Fruit fly (Drosophila melanogaster) whole organism, embryonic: ENCODE measurements around the gene CG32772.
A peak's percentile ranks its signal among the peaks of the same experiment; 100 is the strongest.

Experiments used
- Abd-B ChIP-seq: fragments of 200-800 bp; sonication (Bioruptor generic); optimal IDR thresholded peaks from 2 replicates; lab custom pipeline; 2018; ENCODE audit warnings: missing biosample characterization, mild to moderate bottlenecking, missing genetic modification characterization, moderate library complexity
- BEAF-32 ChIP-seq: fragments of 200-800 bp; sonication (Bioruptor generic); optimal IDR thresholded peaks from 3 replicates; lab custom pipeline; 2017; ENCODE audit warnings: missing biosample characterization, missing genetic modification characterization, mild to moderate bottlenecking, moderate library complexity, missing genetic modification reagents
- C15 ChIP-seq: fragments of 200-800 bp; sonication (Bioruptor generic); IDR thresholded peaks from 3 replicates; pipeline ENCODE4 v1.3.6; 2022; ENCODE audit warnings: missing biosample characterization, missing genetic modification characterization
- CG10366 ChIP-seq: fragments of 200-800 bp; sonication (Bioruptor generic); IDR thresholded peaks from 2 replicates; pipeline ENCODE4 v1.3.6; 2022; ENCODE audit warnings: missing biosample characterization, missing genetic modification characterization
- CG11560 ChIP-seq: fragments of 200-800 bp; sonication (Bioruptor generic); IDR thresholded peaks from 3 replicates; pipeline ENCODE4 v1.3.6; 2022; ENCODE audit warnings: missing biosample characterization, missing genetic modification characterization
- CG12942 ChIP-seq: fragments of 200-800 bp; sonication (Bioruptor generic); optimal IDR thresholded peaks from 3 replicates; lab custom pipeline; 2016; ENCODE audit warnings: missing biosample characterization, missing genetic modification characterization
- CG14965 ChIP-seq: fragments of 200-800 bp; sonication (Bioruptor generic); optimal IDR thresholded peaks from 2 replicates; lab custom pipeline; 2016; ENCODE audit warnings: missing biosample characterization, missing genetic modification characterization, borderline replicate concordance
- CG15479 ChIP-seq: fragments of 200-800 bp; sonication (Bioruptor generic); optimal IDR thresholded peaks from 3 replicates; lab custom pipeline; 2019; ENCODE audit warnings: missing biosample characterization, mild to moderate bottlenecking, missing genetic modification characterization, moderate library complexity
- CG15514 ChIP-seq: fragments of 200-800 bp; sonication (Bioruptor generic); optimal IDR thresholded peaks from 3 replicates; lab custom pipeline; 2017; ENCODE audit warnings: missing biosample characterization, missing genetic modification characterization, mild to moderate bottlenecking, moderate library complexity, missing genetic modification reagents
- CG17359 ChIP-seq: fragments of 200-800 bp; sonication (Bioruptor generic); optimal IDR thresholded peaks from 3 replicates; lab custom pipeline; 2018; ENCODE audit warnings: missing biosample characterization, mild to moderate bottlenecking, missing genetic modification characterization, moderate library complexity
- CG17361 ChIP-seq: fragments of 200-800 bp; sonication (Bioruptor generic); IDR thresholded peaks from 3 replicates; pipeline ENCODE4 v1.3.6; 2022; ENCODE audit warnings: missing biosample characterization, missing genetic modification characterization
- CG17385 ChIP-seq: fragments of 200-800 bp; sonication (Bioruptor generic); optimal IDR thresholded peaks from 3 replicates; lab custom pipeline; 2018; ENCODE audit warnings: missing biosample characterization, mild to moderate bottlenecking, missing genetic modification characterization
- CG2199 ChIP-seq: fragments of 200-800 bp; sonication (Bioruptor generic); IDR thresholded peaks from 3 replicates; pipeline ENCODE4 v1.3.6; 2022; ENCODE audit warnings: missing biosample characterization, missing genetic modification characterization
- CG42726 ChIP-seq: fragments of 200-800 bp; sonication (Bioruptor generic); IDR thresholded peaks from 2 replicates; pipeline ENCODE4 v1.3.6; 2022; ENCODE audit warnings: missing biosample characterization, missing genetic modification characterization; ENCODE audit not compliant: partially characterized antibody
- CG5180 ChIP-seq: fragments of 200-800 bp; sonication (Bioruptor generic); optimal IDR thresholded peaks from 3 replicates; lab custom pipeline; 2017; ENCODE audit warnings: missing biosample characterization, missing genetic modification characterization, mild to moderate bottlenecking, moderate library complexity, missing genetic modification reagents
- CG6813 ChIP-seq: fragments of 200-800 bp; sonication (Bioruptor generic); optimal IDR thresholded peaks from 2 replicates; lab custom pipeline; 2017; ENCODE audit warnings: missing biosample characterization, missing genetic modification characterization, mild to moderate bottlenecking, moderate library complexity, missing genetic modification reagents
- CG7271 ChIP-seq: fragments of 200-800 bp; sonication (Bioruptor generic); optimal IDR thresholded peaks from 2 replicates; lab custom pipeline; 2018; ENCODE audit warnings: missing biosample characterization, mild to moderate bottlenecking, missing genetic modification characterization, moderate library complexity
- CG7745 ChIP-seq: fragments of 200-800 bp; sonication (Bioruptor generic); optimal IDR thresholded peaks from 2 replicates; lab custom pipeline; 2018; ENCODE audit warnings: missing biosample characterization, mild to moderate bottlenecking, missing genetic modification characterization, moderate library complexity
- CG7839 ChIP-seq: fragments of 200-800 bp; sonication (Bioruptor generic); optimal IDR thresholded peaks from 3 replicates; lab custom pipeline; 2018; ENCODE audit warnings: missing biosample characterization, mild to moderate bottlenecking, missing genetic modification characterization, moderate library complexity
- CG7987 ChIP-seq: fragments of 200-800 bp; sonication (Bioruptor generic); optimal IDR thresholded peaks from 2 replicates; lab custom pipeline; 2018; ENCODE audit warnings: missing biosample characterization, mild to moderate bottlenecking, missing genetic modification characterization, moderate library complexity
- D19B ChIP-seq: fragments of 200-800 bp; sonication (Bioruptor generic); optimal IDR thresholded peaks from 2 replicates; lab custom pipeline; 2017; ENCODE audit warnings: missing biosample characterization, mild to moderate bottlenecking, missing genetic modification characterization
- Hr3 ChIP-seq: fragments of 200-800 bp; sonication (Bioruptor generic); optimal IDR thresholded peaks from 3 replicates; lab custom pipeline; 2016; ENCODE audit warnings: missing biosample characterization, missing genetic modification characterization
- Jarid2 ChIP-seq: fragments of 200-800 bp; sonication (Bioruptor generic); optimal IDR thresholded peaks from 3 replicates; lab custom pipeline; 2017; ENCODE audit warnings: mild to moderate bottlenecking, missing biosample characterization, missing genetic modification reagents, missing genetic modification characterization
- Med ChIP-seq: fragments of 200-800 bp; sonication (Bioruptor generic); peaks from one replicate; lab custom pipeline; 2016; ENCODE audit warnings: missing biosample characterization, missing genetic modification characterization, mild to moderate bottlenecking, inconsistent platforms, moderate library complexity
- NK7.1 ChIP-seq: fragments of 200-800 bp; sonication (Bioruptor generic); optimal IDR thresholded peaks from 3 replicates; lab custom pipeline; 2016; ENCODE audit warnings: missing biosample characterization, missing genetic modification characterization
- Nf-YB ChIP-seq: fragments of 200-800 bp; sonication (Bioruptor generic); optimal IDR thresholded peaks from 3 replicates; lab custom pipeline; 2019; ENCODE audit warnings: missing biosample characterization, mild to moderate bottlenecking, missing genetic modification characterization, moderate library complexity
- Rx ChIP-seq: fragments of 200-800 bp; sonication (Bioruptor generic); IDR thresholded peaks from 2 replicates; pipeline ENCODE4 v1.3.6; 2022; ENCODE audit warnings: missing biosample characterization, missing genetic modification characterization
- ase ChIP-seq: fragments of 200-800 bp; sonication (Bioruptor generic); IDR thresholded peaks from 3 replicates; pipeline ENCODE4 v1.3.6; 2022; ENCODE audit warnings: missing biosample characterization, missing genetic modification characterization
- cwo ChIP-seq: fragments of 200-800 bp; sonication (Bioruptor generic); optimal IDR thresholded peaks from 3 replicates; lab custom pipeline; 2017; ENCODE audit warnings: missing biosample characterization, missing genetic modification characterization, mild to moderate bottlenecking, moderate library complexity, missing genetic modification reagents
- esg ChIP-seq: fragments of 200-800 bp; sonication (Bioruptor generic); conservative IDR thresholded peaks from 2 replicates; pipeline ENCODE4 v1.3.6; 2022; ENCODE audit warnings: missing biosample characterization, missing genetic modification characterization
- eve ChIP-seq, 2 experiments: fragments of >200 bp; optimal IDR thresholded peaks; 2 replicates each; lab custom pipeline; 2017; ENCODE audit warnings: missing biosample characterization in 2 of 2, missing genetic modification characterization in 2 of 2
- fd3F ChIP-seq: fragments of 200-800 bp; sonication (Bioruptor generic); optimal IDR thresholded peaks from 2 replicates; lab custom pipeline; 2018; ENCODE audit warnings: missing biosample characterization, mild to moderate bottlenecking, missing genetic modification characterization, moderate library complexity
- grau ChIP-seq: fragments of 200-800 bp; optimal IDR thresholded peaks from 3 replicates; lab custom pipeline; 2019; ENCODE audit warnings: missing biosample characterization, mild to moderate bottlenecking, missing genetic modification characterization, moderate library complexity
- hbn ChIP-seq: fragments of 200-800 bp; sonication (Bioruptor generic); IDR thresholded peaks from 2 replicates; pipeline ENCODE4 v1.3.6; 2022; ENCODE audit warnings: missing biosample characterization, missing genetic modification characterization; ENCODE audit not compliant: partially characterized antibody
- jigr1 ChIP-seq: fragments of 200-800 bp; sonication (Bioruptor generic); IDR thresholded peaks from 3 replicates; pipeline ENCODE4 v1.3.6; 2022; ENCODE audit warnings: missing biosample characterization, missing genetic modification characterization
- jing ChIP-seq: fragments of 200-800 bp; sonication (Bioruptor generic); optimal IDR thresholded peaks from 2 replicates; lab custom pipeline; 2018; ENCODE audit warnings: missing biosample characterization, mild to moderate bottlenecking, missing genetic modification characterization
- mirr ChIP-seq: fragments of 200-800 bp; sonication (Bioruptor generic); optimal IDR thresholded peaks from 3 replicates; lab custom pipeline; 2018; ENCODE audit warnings: missing biosample characterization, mild to moderate bottlenecking, missing genetic modification characterization
- nerfin-2 ChIP-seq: fragments of 200-800 bp; sonication (Bioruptor generic); IDR thresholded peaks from 2 replicates; pipeline ENCODE4 v1.3.6; 2022; ENCODE audit warnings: missing biosample characterization, missing genetic modification characterization; ENCODE audit not compliant: partially characterized antibody
- pnt ChIP-seq: fragments of 200-800 bp; sonication (Bioruptor generic); optimal IDR thresholded peaks from 3 replicates; lab custom pipeline; 2016; ENCODE audit warnings: missing biosample characterization, missing genetic modification characterization
- pzg ChIP-seq: fragments of 200-800 bp; sonication (Bioruptor generic); optimal IDR thresholded peaks from 3 replicates; lab custom pipeline; 2018; ENCODE audit warnings: missing biosample characterization, mild to moderate bottlenecking, missing genetic modification characterization, moderate library complexity
- ro ChIP-seq: fragments of 200-800 bp; sonication (Bioruptor generic); IDR thresholded peaks from 2 replicates; pipeline ENCODE4 v1.3.6; 2022; ENCODE audit warnings: missing biosample characterization, missing genetic modification characterization
- salm ChIP-seq: fragments of 200-800 bp; sonication (Bioruptor generic); optimal IDR thresholded peaks from 2 replicates; lab custom pipeline; 2018; ENCODE audit warnings: missing biosample characterization, mild to moderate bottlenecking, missing genetic modification characterization
- scrt ChIP-seq: fragments of 200-800 bp; sonication (Bioruptor generic); optimal IDR thresholded peaks from 2 replicates; lab custom pipeline; 2018; ENCODE audit warnings: missing biosample characterization, mild to moderate bottlenecking, missing genetic modification characterization, moderate library complexity
- sisA ChIP-seq: fragments of 200-800 bp; sonication (Bioruptor generic); IDR thresholded peaks from 2 replicates; pipeline ENCODE4 v1.3.6; 2022; ENCODE audit warnings: missing biosample characterization, missing genetic modification characterization
- ssp ChIP-seq: fragments of 200-800 bp; sonication (Bioruptor generic); IDR thresholded peaks from 2 replicates; pipeline ENCODE4 v1.3.6; 2022; ENCODE audit warnings: missing biosample characterization, missing genetic modification characterization
- tna ChIP-seq: fragments of 200-800 bp; sonication (Bioruptor generic); IDR thresholded peaks from 2 replicates; pipeline ENCODE4 v1.3.6; 2022; ENCODE audit warnings: missing biosample characterization, missing genetic modification characterization; ENCODE audit not compliant: partially characterized antibody
- twi ChIP-seq: fragments of 200-800 bp; optimal IDR thresholded peaks from 2 replicates; lab custom pipeline; 2019; ENCODE audit warnings: missing biosample characterization, mild to moderate bottlenecking, missing genetic modification characterization, moderate library complexity

CG32772 gene

dm6 chrX:4930100-4931010, 21.5 kb downstream of the CG32772 start (continued):
- TF ChIP-seq Nf-YB (no peak), ssp (no peak), CG7987 (GFP tag; lab: Kevin White, UChicago) (peak; percentile 32), CG7839 (peak; percentile 19), cwo (GFP tag; lab: Kevin White, UChicago) (no peak), CG17361 (GFP tag; lab: Robert Waterston, UW) (no peak)

- TF ChIP-seq twi (no peak), CG5180 (GFP tag; lab: Kevin White, UChicago) (no peak), esg (no peak), ase (no peak), ro (no peak), hbn (GFP tag; lab: Robert Waterston, UW) (no peak), CG7271 (no peak), fd3F (no peak), Hr3 (GFP tag; lab: Kevin White, UChicago) (no peak), salm (tag; lab: Kevin White, UChicago) (no peak), CG10366 (no peak), sisA (no peak), NK7.1 (no peak), Rx (GFP tag; lab: Robert Waterston, UW) (no peak), mirr (no peak), CG15479 (no peak), CG14965 (GFP tag; lab: Kevin White, UChicago) (no peak), Jarid2 (GFP tag; lab: Kevin White, UChicago) (peak; percentile 33), scrt (GFP tag; lab: Kevin White, UChicago) (no peak), grau (tag; lab: Kevin White, UChicago) (no peak), CG15514 (GFP tag; lab: Kevin White, UChicago) (peak; percentile 3), CG2199 (GFP tag; lab: Robert Waterston, UW) (no peak), CG7745 (tag; lab: Kevin White, UChicago) (no peak), pnt (no peak), BEAF-32 (GFP tag; lab: Kevin White, UChicago) (peak; percentile 76), CG6813 (GFP tag; lab: Kevin White, UChicago) (no peak), Abd-B (GFP tag; lab: Kevin White, UChicago) (no peak), pzg (GFP tag; lab: Kevin White, UChicago) (peak; percentile 36), CG17359 (no peak), CG17385 (GFP tag; lab: Kevin White, UChicago) (no peak), CG11560 (tag; lab: Robert Waterston, UW) (no peak), eve (GFP tag; optimal IDR thresholded peaks at IDR 0.05; lab: Kevin White, UChicago) (no peak), jing (GFP tag; lab: Kevin White, UChicago) (no peak), Med (GFP tag; lab: Kevin White, UChicago) (peak; percentile 79), tna (GFP tag; lab: Robert Waterston, UW) (no peak), jigr1 (no peak), CG12942 (GFP tag; lab: Kevin White, UChicago) (no peak), nerfin-2 (GFP tag; lab: Robert Waterston, UW) (no peak), CG42726 (GFP tag; lab: Robert Waterston, UW) (no peak), D19B (GFP tag; lab: Kevin White, UChicago) (no peak), C15 (GFP tag; lab: Robert Waterston, UW) (no peak)
Measured at dm6 chrX:4931048-4931447, 22.1 kb downstream of the CG32772 start.
